Fruit fly (Drosophila melanogaster): Measurements from ENCODE around the gene CG32266.

CG32266 gene

DNA sequence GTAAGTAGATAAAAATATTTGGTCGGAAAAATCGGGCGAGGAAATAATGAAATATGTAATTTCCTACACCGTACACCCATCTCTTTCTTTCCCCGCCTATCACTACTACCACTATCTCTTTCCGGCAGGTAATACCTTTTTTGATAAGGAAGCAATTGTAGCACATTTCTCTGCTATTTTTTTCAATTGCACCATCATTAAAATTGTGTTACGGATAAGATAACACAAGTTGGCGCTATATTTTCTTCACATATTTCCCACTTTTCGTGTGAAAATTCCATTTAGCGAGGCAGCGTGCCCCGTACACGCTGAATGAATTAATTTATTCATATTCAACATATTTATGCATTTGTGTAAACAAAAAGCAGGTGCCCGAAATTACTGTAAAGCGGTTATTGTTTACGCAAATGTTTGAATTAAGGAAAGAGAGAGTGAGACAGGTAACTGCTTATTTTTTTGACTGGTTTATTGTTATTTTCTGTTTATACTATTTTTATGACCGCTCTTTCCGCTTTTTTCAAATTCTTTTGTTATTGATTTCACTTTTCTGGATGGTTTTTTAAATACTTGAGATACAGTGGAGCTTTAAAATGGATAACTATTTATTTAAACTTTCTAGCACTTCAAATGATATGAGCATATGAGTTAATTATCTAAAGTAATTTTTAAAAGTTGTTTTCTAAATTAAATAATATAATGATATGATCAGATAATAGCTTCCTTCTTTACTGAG is 4.1 kb upstream of the CG32266 start:
- TF ChIP-seq HLH106 (tag; optimal IDR thresholded peaks at IDR 0.05) (peak; percentile 29), Dfd (GFP tag; optimal IDR thresholded peaks at IDR 0.05) (no peak), h (GFP tag; optimal IDR thresholded peaks at IDR 0.05) (no peak), foxo (GFP tag; optimal IDR thresholded peaks at IDR 0.05) (peak in 1 of 2 experiments; percentile 38), Hr78 (GFP tag; optimal IDR thresholded peaks at IDR 0.05) (no peak), fru (GFP tag; optimal IDR thresholded peaks at IDR 0.05) (peak; percentile 13), dl (GFP tag; optimal IDR thresholded peaks at IDR 0.05; ENCODE audit: insufficient read depth in 1 of 2, partially characterized antibody in 2 of 2) (no peak), Vsx2 (GFP tag; optimal IDR thresholded peaks at IDR 0.05; ENCODE audit: partially characterized antibody) (no peak), woc (GFP tag; optimal IDR thresholded peaks at IDR 0.05) (peak; percentile 19)

dm6 chr3L:3787077-3787433 is 3.5 kb upstream of the CG32266 start:
- no peak for TF ChIP-seq Hr83 (GFP tag; optimal IDR thresholded peaks at IDR 0.05; ENCODE audit: poor library complexity, severe bottlenecking)
- TF ChIP-seq brk (GFP tag; optimal IDR thresholded peaks at IDR 0.05) = no peak
- TF ChIP-seq h (GFP tag; optimal IDR thresholded peaks at IDR 0.05) = no peak
- no peak for TF ChIP-seq fru (GFP tag; optimal IDR thresholded peaks at IDR 0.05)
- no peak for TF ChIP-seq Dfd (GFP tag; optimal IDR thresholded peaks at IDR 0.05)
- no peak for TF ChIP-seq br (GFP tag; optimal IDR thresholded peaks at IDR 0.05)
- TF ChIP-seq GATAd (GFP tag; optimal IDR thresholded peaks at IDR 0.05) = no peak
- no peak for TF ChIP-seq foxo (GFP tag; optimal IDR thresholded peaks at IDR 0.05)

DNA sequence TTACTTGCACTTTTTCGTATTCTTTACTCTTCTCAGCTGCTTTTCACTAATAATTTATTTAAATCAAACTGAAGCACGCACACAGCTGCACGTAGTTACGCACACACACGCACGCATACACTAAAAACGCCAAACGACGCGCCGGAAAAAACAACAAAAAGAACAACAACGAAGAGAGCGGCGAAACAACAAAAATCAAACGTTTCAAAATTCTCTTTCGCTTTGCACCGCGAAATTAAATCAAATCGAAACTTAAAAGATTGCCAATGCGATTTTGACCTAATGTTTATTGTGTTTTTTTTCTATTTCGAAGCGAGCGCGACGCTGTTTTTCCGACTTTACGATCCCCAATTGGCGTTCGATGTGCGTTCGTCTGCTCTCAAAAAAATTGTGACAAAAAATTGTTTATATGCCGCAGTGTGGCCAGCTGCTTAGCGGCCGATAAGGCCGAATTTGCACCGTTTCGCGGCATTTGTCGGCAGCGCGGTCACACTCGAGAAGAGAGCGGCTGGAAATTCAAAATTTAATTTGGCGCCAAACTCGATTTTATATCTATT is 2.9 kb upstream of the CG32266 start:
- no peak for TF ChIP-seq dl (GFP tag; optimal IDR thresholded peaks at IDR 0.05; ENCODE audit: insufficient read depth in 1 of 2, partially characterized antibody in 2 of 2)
- TF ChIP-seq Jra (GFP tag; optimal IDR thresholded peaks at IDR 0.05) = no peak
- no peak for TF ChIP-seq usp (GFP tag; optimal IDR thresholded peaks at IDR 0.05)
- peak in 1 of 2 experiments; percentile 14 for TF ChIP-seq foxo (GFP tag; optimal IDR thresholded peaks at IDR 0.05)
- peak; percentile 82 for TF ChIP-seq Vsx2 (GFP tag; optimal IDR thresholded peaks at IDR 0.05; ENCODE audit: partially characterized antibody)
- peak; percentile 46 for TF ChIP-seq h (GFP tag; optimal IDR thresholded peaks at IDR 0.05)
- peak; percentile 44 for TF ChIP-seq br (GFP tag; optimal IDR thresholded peaks at IDR 0.05)
- TF ChIP-seq ey (GFP tag; optimal IDR thresholded peaks at IDR 0.05) = no peak
- TF ChIP-seq sage (GFP tag; optimal IDR thresholded peaks at IDR 0.05) = no peak
- TF ChIP-seq dsf (GFP tag; optimal IDR thresholded peaks at IDR 0.05; ENCODE audit: borderline replicate concordance) = no peak
- peak; percentile 22 for TF ChIP-seq psq (GFP tag; optimal IDR thresholded peaks at IDR 0.05)
- TF ChIP-seq CG32264 (GFP tag; optimal IDR thresholded peaks at IDR 0.05) = no peak
- peak; percentile 50 for TF ChIP-seq rgr (GFP tag; optimal IDR thresholded peaks at IDR 0.05)
- TF ChIP-seq Sp1 (GFP tag; optimal IDR thresholded peaks at IDR 0.05) = peak; percentile 46
- TF ChIP-seq Dif (GFP tag; optimal IDR thresholded peaks at IDR 0.05; ENCODE audit: partially characterized antibody) = peak; percentile 41
- TF ChIP-seq Hr83 (GFP tag; optimal IDR thresholded peaks at IDR 0.05; ENCODE audit: poor library complexity, severe bottlenecking) = peak; percentile 24

dm6 chr3L:3788790-3789421 is 1.7 kb upstream of the CG32266 start:
- TF ChIP-seq Myc (optimal IDR thresholded peaks at IDR 0.05) (peak; percentile 88), usp (GFP tag; optimal IDR thresholded peaks at IDR 0.05) (no peak), HLH106 (tag; optimal IDR thresholded peaks at IDR 0.05) (no peak)

dm6 chr3L:3791043-3791682 is 559 bp downstream of the CG32266 start:
- TF ChIP-seq fru (GFP tag; optimal IDR thresholded peaks at IDR 0.05) (no peak), foxo (GFP tag; optimal IDR thresholded peaks at IDR 0.05) (peak in 1 of 2 experiments; percentile 4), ey (GFP tag; optimal IDR thresholded peaks at IDR 0.05) (peak; percentile 7)

- TF ChIP-seq pan (optimal IDR thresholded peaks at IDR 0.05) = no peak
- no peak for TF ChIP-seq CrebA (GFP tag; optimal IDR thresholded peaks at IDR 0.05; ENCODE audit: borderline replicate concordance)
- TF ChIP-seq Myc (optimal IDR thresholded peaks at IDR 0.05) = no peak
- no peak for TF ChIP-seq GATAd (GFP tag; optimal IDR thresholded peaks at IDR 0.05)
- no peak for TF ChIP-seq usp (GFP tag; optimal IDR thresholded peaks at IDR 0.05)
- TF ChIP-seq Vsx2 (GFP tag; optimal IDR thresholded peaks at IDR 0.05; ENCODE audit: partially characterized antibody) = no peak
- no peak for TF ChIP-seq jim (GFP tag; optimal IDR thresholded peaks at IDR 0.05)
- no peak for TF ChIP-seq psq (GFP tag; optimal IDR thresholded peaks at IDR 0.05)
- no peak for TF ChIP-seq CG32264 (GFP tag; optimal IDR thresholded peaks at IDR 0.05)
- no peak for TF ChIP-seq Jra (GFP tag; optimal IDR thresholded peaks at IDR 0.05)
- TF ChIP-seq lola (GFP tag; optimal IDR thresholded peaks at IDR 0.05) = no peak
- TF ChIP-seq dl (GFP tag; optimal IDR thresholded peaks at IDR 0.05; ENCODE audit: insufficient read depth in 1 of 2, partially characterized antibody in 2 of 2) = no peak
- no peak for TF ChIP-seq Rel (GFP tag; optimal IDR thresholded peaks at IDR 0.05)
- TF ChIP-seq Rel (tag; optimal IDR thresholded peaks at IDR 0.05) = no peak
- TF ChIP-seq HLH106 (tag; optimal IDR thresholded peaks at IDR 0.05) = no peak
- no peak for TF ChIP-seq Hr78 (GFP tag; optimal IDR thresholded peaks at IDR 0.05)
- no peak for TF ChIP-seq Hnf4 (GFP tag; optimal IDR thresholded peaks at IDR 0.05)
- TF ChIP-seq Abd-B (GFP tag; optimal IDR thresholded peaks at IDR 0.05) = no peak
- TF ChIP-seq dsf (GFP tag; optimal IDR thresholded peaks at IDR 0.05; ENCODE audit: borderline replicate concordance) = no peak
These were observed 7.1 kb downstream of the CG32266 start for dm6 chr3L:3797681-3798080.

Data from whole organism, wandering third instar larva.